Worm (Caenorhabditis elegans): ENCODE measurements around the gene F07G11.1.

F07G11.1 gene

ce11 chrV:7356684-7357083, 49.5 kb downstream of the F07G11.1 start, which contains the start of gene C03G6.21:
C03G6.21 (minus strand) TSS chrV:7356784.
- TF ChIP-seq ces-1 (GFP tag; optimal IDR thresholded peaks at IDR 0.05) (no peak), snpc-1.2 (GFP tag; IDR thresholded peaks at IDR 0.05) (no peak), T26A8.4 (GFP tag; IDR thresholded peaks at IDR 0.05) (no peak), lin-13 (GFP tag; optimal IDR thresholded peaks at IDR 0.05) (no peak), unc-62 (GFP tag; optimal IDR thresholded peaks at IDR 0.05 in 1 of 2) (no peak), unc-62 (tag; optimal IDR thresholded peaks at IDR 0.05) (no peak), F10B5.3 (tag; optimal IDR thresholded peaks at IDR 0.05) (no peak), nhr-10 (tag; optimal IDR thresholded peaks at IDR 0.05) (no peak), tra-1 (GFP tag; IDR thresholded peaks at IDR 0.05) (no peak), unc-130 (GFP tag; optimal IDR thresholded peaks at IDR 0.05) (no peak), php-3 (GFP tag; IDR thresholded peaks at IDR 0.05) (no peak), lim-7 (GFP tag; IDR thresholded peaks at IDR 0.05) (no peak), mdt-29 (GFP tag; IDR thresholded peaks at IDR 0.05) (no peak), zfp-3 (GFP tag; conservative IDR thresholded peaks at IDR 0.05) (no peak), spr-1 (tag; optimal IDR thresholded peaks at IDR 0.05) (no peak), ZK546.5 (tag; optimal IDR thresholded peaks at IDR 0.05) (no peak), lin-38 (GFP tag; IDR thresholded peaks at IDR 0.05) (no peak), nhr-77 (tag; optimal IDR thresholded peaks at IDR 0.05) (no peak)

ce11 chrV:7357132-7357531, 49.9 kb downstream of the F07G11.1 start, which contains the start of gene C03G6.6:
C03G6.6 (plus strand) TSS chrV:7357432.
- TF ChIP-seq nhr-42 (GFP tag; IDR thresholded peaks at IDR 0.05) (no peak), F10B5.3 (tag; optimal IDR thresholded peaks at IDR 0.05) (no peak), pha-4 (GFP tag; IDR thresholded peaks at IDR 0.05) (no peak), pha-4 (tag; optimal IDR thresholded peaks at IDR 0.05) (no peak), ceh-62 (tag; optimal IDR thresholded peaks at IDR 0.05) (no peak), ZK337.2 (GFP tag; IDR thresholded peaks at IDR 0.05) (no peak), cey-2 (tag; optimal IDR thresholded peaks at IDR 0.05; ENCODE audit: borderline replicate concordance, insufficient read depth) (no peak), egl-43 (GFP tag; IDR thresholded peaks at IDR 0.05) (no peak), zfp-3 (GFP tag; conservative IDR thresholded peaks at IDR 0.05) (no peak), nhr-11 (tag; optimal IDR thresholded peaks at IDR 0.05) (no peak), tag-97 (GFP tag; IDR thresholded peaks at IDR 0.05) (no peak), pqm-1 (tag; optimal IDR thresholded peaks at IDR 0.05) (no peak), nhr-28 (tag; optimal IDR thresholded peaks at IDR 0.05) (no peak)

Data from whole organism, L4 larva.